Worm (Caenorhabditis elegans) whole organism, L3 larva: ENCODE measurements around the gene H39E20.1.

Source experiments
- ama-1 ChIP-seq: fragments of 150-350 bp; optimal IDR thresholded peaks from 2 replicates; lab custom pipeline; 2018
- ceh-9 ChIP-seq: sonication (generic microtip); optimal IDR thresholded peaks from 2 replicates; lab custom pipeline; 2018; ENCODE audit warnings: missing biosample characterization, missing genetic modification characterization
- nhr-77 ChIP-seq: fragments of 150-350 bp; optimal IDR thresholded peaks from 2 replicates; lab custom pipeline; 2014; ENCODE audit warnings: missing biosample characterization, missing genetic modification characterization
- pha-4 ChIP-seq: fragments of 150-350 bp; optimal IDR thresholded peaks from 2 replicates; lab custom pipeline; 2014; ENCODE audit warnings: missing biosample characterization, missing genetic modification reagents, missing genetic modification characterization
- snpc-4 ChIP-seq: fragments of 150-350 bp; optimal IDR thresholded peaks from 2 replicates; lab custom pipeline; 2014; ENCODE audit warnings: missing biosample characterization, missing genetic modification characterization
- ztf-11 ChIP-seq: fragments of 150-350 bp; optimal IDR thresholded peaks from 2 replicates; lab custom pipeline; 2014; ENCODE audit warnings: missing biosample characterization, missing genetic modification characterization

ce11 chrX:1394437-1394836 is 3.0 kb downstream of the H39E20.1 start:
- TF ChIP-seq pha-4 (tag; lab: Kevin White, UChicago) (no peak), nhr-77 (tag; lab: Kevin White, UChicago) (no peak), ztf-11 (tag; lab: Kevin White, UChicago) (no peak), ceh-9 (tag; lab: Kevin White, UChicago) (no peak), snpc-4 (tag; lab: Kevin White, UChicago) (no peak), ama-1 (lab: Kevin White, UChicago) (no peak)
